Worm (Caenorhabditis elegans) whole organism, young adult: ENCODE data around the gene sqv-3.

Experiments
- B0261.1 ChIP-seq: sonication (generic microtip); optimal IDR thresholded peaks from 2 replicates; lab custom pipeline; 2016; ENCODE audit warnings: mild to moderate bottlenecking, missing genetic modification characterization, moderate library complexity, missing compliant biosample characterization
- B0336.3 ChIP-seq: fragments of 200-800 bp; sonication (Bioruptor generic); IDR thresholded peaks from 2 replicates; pipeline ENCODE4 v1.3.6; 2022; ENCODE audit warnings: missing genetic modification characterization, missing compliant biosample characterization
- C06A6.2 ChIP-seq: fragments of 200-800 bp; sonication (Bioruptor generic); conservative IDR thresholded peaks from 2 replicates; pipeline ENCODE4 v1.3.6; 2022; ENCODE audit warnings: missing genetic modification characterization, missing compliant biosample characterization
- F23B12.7 ChIP-seq: sonication (generic microtip); optimal IDR thresholded peaks from 2 replicates; lab custom pipeline; 2017; ENCODE audit warnings: missing genetic modification characterization, mild to moderate bottlenecking, missing compliant biosample characterization, antibody characterized with exemption, moderate library complexity; ENCODE audit not compliant: insufficient read depth
- F33H1.4 ChIP-seq: fragments of 200-800 bp; sonication (Bioruptor generic); IDR thresholded peaks from 2 replicates; pipeline ENCODE4 v1.3.6; 2022; ENCODE audit warnings: missing genetic modification reagents, missing genetic modification characterization, missing compliant biosample characterization
- F39B2.1 ChIP-seq: fragments of 200-800 bp; sonication (Bioruptor generic); IDR thresholded peaks from 2 replicates; pipeline ENCODE4 v1.3.6; 2022; ENCODE audit warnings: missing genetic modification reagents, missing genetic modification characterization, missing compliant biosample characterization
- F55B11.4 ChIP-seq: sonication (generic microtip); optimal IDR thresholded peaks from 2 replicates; lab custom pipeline; 2016; ENCODE audit warnings: missing compliant biosample characterization, missing genetic modification characterization, borderline replicate concordance; ENCODE audit not compliant: insufficient read depth
- F57C9.4 ChIP-seq: sonication (generic microtip); optimal IDR thresholded peaks from 2 replicates; lab custom pipeline; 2017; ENCODE audit warnings: mild to moderate bottlenecking, missing genetic modification characterization, missing compliant biosample characterization
- K11D2.4 ChIP-seq: fragments of 200-800 bp; sonication (Bioruptor generic); IDR thresholded peaks from 2 replicates; pipeline ENCODE4 v1.3.6; 2022; ENCODE audit warnings: missing genetic modification reagents, missing genetic modification characterization, missing compliant biosample characterization
- T07F8.4 ChIP-seq: sonication (generic microtip); optimal IDR thresholded peaks from 2 replicates; lab custom pipeline; 2016; ENCODE audit warnings: mild to moderate bottlenecking, missing genetic modification characterization, moderate library complexity, missing compliant biosample characterization
- T26A5.8 ChIP-seq: sonication (generic microtip); optimal IDR thresholded peaks from 2 replicates; lab custom pipeline; 2016; ENCODE audit warnings: missing genetic modification characterization, missing compliant biosample characterization
- Y67H2A.10 ChIP-seq: fragments of 200-800 bp; sonication (Bioruptor generic); conservative IDR thresholded peaks from 2 replicates; pipeline ENCODE4 v1.3.6; 2022; ENCODE audit warnings: missing genetic modification reagents, missing genetic modification characterization, missing compliant biosample characterization
- Y79H2A.3 ChIP-seq: fragments of 200-800 bp; sonication (Bioruptor generic); conservative IDR thresholded peaks from 2 replicates; pipeline ENCODE4 v1.3.6; 2022; ENCODE audit warnings: missing genetic modification reagents, missing genetic modification characterization, missing compliant biosample characterization
- aptf-3 ChIP-seq: fragments of 200-800 bp; sonication (Bioruptor generic); IDR thresholded peaks from 2 replicates; pipeline ENCODE4 v1.3.6; 2022; ENCODE audit warnings: missing genetic modification characterization, missing compliant biosample characterization
- attf-3 ChIP-seq: fragments of 200-800 bp; sonication (Bioruptor generic); conservative IDR thresholded peaks from 2 replicates; pipeline ENCODE4 v1.3.6; 2022; ENCODE audit warnings: missing genetic modification reagents, missing genetic modification characterization, missing compliant biosample characterization
- bed-1 ChIP-seq: fragments of 200-800 bp; sonication (Bioruptor generic); IDR thresholded peaks from 2 replicates; pipeline ENCODE4 v1.3.6; 2022; ENCODE audit warnings: missing genetic modification reagents, missing genetic modification characterization, missing compliant biosample characterization
- bed-2 ChIP-seq: fragments of 200-800 bp; sonication (Bioruptor generic); IDR thresholded peaks from 2 replicates; pipeline ENCODE4 v1.3.6; 2022; ENCODE audit warnings: missing genetic modification reagents, missing genetic modification characterization, missing compliant biosample characterization
- ceh-91 ChIP-seq: fragments of 200-800 bp; sonication (Bioruptor generic); IDR thresholded peaks from 2 replicates; pipeline ENCODE4 v1.3.6; 2022; ENCODE audit warnings: missing genetic modification reagents, missing genetic modification characterization, missing compliant biosample characterization
- ets-4 ChIP-seq: fragments of 200-800 bp; sonication (Bioruptor generic); optimal IDR thresholded peaks from 2 replicates; lab custom pipeline; 2018; ENCODE audit warnings: mild to moderate bottlenecking, missing genetic modification characterization, missing compliant biosample characterization
- fkh-3 ChIP-seq: sonication (generic microtip); optimal IDR thresholded peaks from 2 replicates; lab custom pipeline; 2016; ENCODE audit warnings: mild to moderate bottlenecking, missing genetic modification characterization, missing compliant biosample characterization
- him-1 ChIP-seq: sonication (generic microtip); optimal IDR thresholded peaks from 2 replicates; lab custom pipeline; 2016; ENCODE audit warnings: missing genotype, missing genetic modification reagents, missing genetic modification characterization, missing compliant biosample characterization
- hmg-1.2 ChIP-seq: fragments of 200-800 bp; sonication (Bioruptor generic); IDR thresholded peaks from 2 replicates; pipeline ENCODE4 v1.3.6; 2022; ENCODE audit warnings: missing genetic modification reagents, missing genetic modification characterization, missing compliant biosample characterization
- lin-35 ChIP-seq, 3 experiments: fragments of 150-350 bp in 2 of 3; sonication (generic microtip) in 1 of 3; optimal IDR thresholded peaks; 2 replicates each; lab custom pipeline; 2014 to 2018; ENCODE audit warnings: missing biosample characterization in 3 of 3, missing genetic modification characterization in 3 of 3, missing genetic modification reagents in 3 of 3
- madf-10 ChIP-seq: sonication (generic microtip); optimal IDR thresholded peaks from 2 replicates; lab custom pipeline; 2016; ENCODE audit warnings: mild to moderate bottlenecking, missing genetic modification characterization, missing compliant biosample characterization
- madf-3 ChIP-seq: fragments of 200-800 bp; sonication (Bioruptor generic); IDR thresholded peaks from 2 replicates; pipeline ENCODE4 v1.3.6; 2022; ENCODE audit warnings: missing genetic modification reagents, missing genetic modification characterization, missing compliant biosample characterization
- mcd-1 ChIP-seq: fragments of 200-800 bp; sonication (Bioruptor generic); IDR thresholded peaks from 2 replicates; pipeline ENCODE4 v1.3.6; 2022; ENCODE audit warnings: missing genetic modification reagents, missing genetic modification characterization, missing compliant biosample characterization
- mxl-1 ChIP-seq: sonication (generic microtip); optimal IDR thresholded peaks from 2 replicates; lab custom pipeline; 2016; ENCODE audit warnings: missing genetic modification characterization, missing compliant biosample characterization
- nhr-179 ChIP-seq: sonication (generic microtip); optimal IDR thresholded peaks from 2 replicates; lab custom pipeline; 2016; ENCODE audit warnings: mild to moderate bottlenecking, missing genetic modification characterization, missing compliant biosample characterization
- nhr-80 ChIP-seq: sonication (generic microtip); optimal IDR thresholded peaks from 2 replicates; lab custom pipeline; 2016; ENCODE audit warnings: missing genetic modification characterization, missing compliant biosample characterization
- nhr-90 ChIP-seq: sonication (generic microtip); optimal IDR thresholded peaks from 2 replicates; lab custom pipeline; 2016; ENCODE audit warnings: missing genotype, mild to moderate bottlenecking, missing genetic modification characterization, missing compliant biosample characterization
- pbrm-1 ChIP-seq: fragments of 200-800 bp; sonication (Bioruptor generic); IDR thresholded peaks from 2 replicates; pipeline ENCODE4 v1.3.6; 2022; ENCODE audit warnings: missing genetic modification reagents, missing genetic modification characterization, missing compliant biosample characterization
- pha-4 ChIP-seq: fragments of 150-350 bp; sonication (generic microtip); optimal IDR thresholded peaks from 2 replicates; lab custom pipeline; 2014; ENCODE audit warnings: missing biosample characterization, missing genetic modification reagents, missing genetic modification characterization
- rcor-1 ChIP-seq: fragments of 200-800 bp; sonication (Bioruptor generic); IDR thresholded peaks from 2 replicates; pipeline ENCODE4 v1.3.6; 2022; ENCODE audit warnings: missing genetic modification reagents, missing genetic modification characterization, missing compliant biosample characterization
- repo-1 ChIP-seq: sonication (generic microtip); optimal IDR thresholded peaks from 2 replicates; lab custom pipeline; 2017; ENCODE audit warnings: mild to moderate bottlenecking, missing genetic modification characterization, missing compliant biosample characterization
- rpc-1 ChIP-seq, 2 experiments: fragments of 150-350 bp in 1 of 2; sonication (generic microtip) in 1 of 2; optimal IDR thresholded peaks; 2 replicates each; lab custom pipeline; 2014 to 2018; ENCODE audit warnings: missing biosample characterization in 1 of 2, missing genetic modification characterization in 1 of 2, missing genetic modification reagents in 1 of 2, missing genotype in 1 of 2
- sea-2 ChIP-seq: fragments of 200-800 bp; sonication (Bioruptor generic); IDR thresholded peaks from 2 replicates; pipeline ENCODE4 v1.3.6; 2022; ENCODE audit warnings: missing genetic modification characterization, missing compliant biosample characterization
- somi-1 ChIP-seq: fragments of 200-800 bp; sonication (Bioruptor generic); optimal IDR thresholded peaks from 2 replicates; lab custom pipeline; 2018; ENCODE audit warnings: mild to moderate bottlenecking, missing genetic modification characterization, missing compliant biosample characterization
- tbx-9 ChIP-seq: sonication (generic microtip); optimal IDR thresholded peaks from 2 replicates; lab custom pipeline; 2016; ENCODE audit warnings: borderline replicate concordance, missing genetic modification characterization, inconsistent platforms, missing compliant biosample characterization
- zfh-2 ChIP-seq: fragments of 200-800 bp; sonication (Bioruptor generic); conservative IDR thresholded peaks from 2 replicates; pipeline ENCODE4 v1.3.6; 2022; ENCODE audit warnings: missing genetic modification reagents, missing genetic modification characterization, missing compliant biosample characterization
- zim-3 ChIP-seq: sonication (generic microtip); optimal IDR thresholded peaks from 2 replicates; lab custom pipeline; 2017; ENCODE audit warnings: mild to moderate bottlenecking, missing genetic modification characterization, moderate library complexity, missing compliant biosample characterization
- ztf-18 ChIP-seq: sonication (generic microtip); optimal IDR thresholded peaks from 2 replicates; lab custom pipeline; 2016; ENCODE audit warnings: missing genotype, mild to moderate bottlenecking, missing genetic modification characterization, missing compliant biosample characterization
- ztf-22 ChIP-seq: fragments of 200-800 bp; sonication (Bioruptor generic); optimal IDR thresholded peaks from 2 replicates; lab custom pipeline; 2018; ENCODE audit warnings: mild to moderate bottlenecking, missing genetic modification characterization, moderate library complexity, missing compliant biosample characterization
- ztf-25 ChIP-seq: fragments of 200-800 bp; sonication (Bioruptor generic); IDR thresholded peaks from 2 replicates; pipeline ENCODE4 v1.3.6; 2022; ENCODE audit warnings: missing genetic modification reagents, missing genetic modification characterization, missing compliant biosample characterization
- ztf-26 ChIP-seq: sonication (generic microtip); optimal IDR thresholded peaks from 2 replicates; lab custom pipeline; 2017; ENCODE audit warnings: missing genetic modification characterization, missing compliant biosample characterization
- ztf-6 ChIP-seq: fragments of 200-800 bp; sonication (Bioruptor generic); IDR thresholded peaks from 2 replicates; pipeline ENCODE4 v1.3.6; 2022; ENCODE audit warnings: missing genetic modification reagents, missing genetic modification characterization, missing compliant biosample characterization

The sqv-3 gene

DNA sequence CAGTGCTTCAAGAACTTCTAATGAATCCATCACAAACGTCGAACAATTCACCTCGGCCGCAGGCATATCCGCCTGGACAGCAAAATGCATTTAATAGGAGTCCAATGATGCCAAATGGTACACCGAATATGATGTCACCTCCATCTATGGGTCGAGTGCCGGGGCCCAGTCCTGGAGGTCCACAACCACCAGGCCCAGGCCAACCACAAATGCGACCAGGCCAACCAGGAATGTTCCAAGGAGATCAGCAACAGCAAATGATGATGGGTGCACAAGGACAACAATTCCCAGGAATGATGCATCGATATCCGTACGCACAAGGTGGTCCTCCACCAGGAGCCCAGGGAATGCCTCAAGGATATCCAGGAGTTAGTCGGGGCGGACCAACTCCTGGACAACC is 13.1 kb downstream of the sqv-3 start:
- TF ChIP-seq B0261.1 (tag; lab: Kevin White, UChicago) (no peak), zfh-2 (peak; percentile 35; the same call in 1 of the 2 replicates), K11D2.4 (GFP tag; lab: Robert Waterston, UW) (0 out of 2 replicates have a peak, but pooled peaks have one; percentile 30)

DNA sequence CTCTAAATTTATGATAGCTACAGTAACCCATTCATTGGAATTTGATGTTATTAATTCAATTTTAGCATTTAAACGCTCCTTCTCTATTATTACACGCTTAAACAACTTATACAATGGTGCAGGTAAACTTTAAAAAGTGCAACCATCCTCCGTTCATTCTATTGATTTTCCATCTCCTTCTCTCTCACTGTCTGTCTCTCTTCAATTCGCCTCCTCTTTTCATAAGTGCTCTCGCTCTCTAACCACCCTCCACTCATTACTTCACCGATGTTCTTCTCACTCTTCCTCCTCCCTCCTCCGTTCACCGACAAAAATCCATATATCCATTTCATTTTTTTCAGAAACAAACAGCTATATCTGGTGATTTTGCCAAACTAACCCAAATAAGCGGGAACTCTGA is 14.0 kb downstream of the sqv-3 start, which contains the start of gene cbp-1:
Gene cbp-1 (plus strand): TSS at position 335 of the 400 bp plus-strand sequence.
- no peak for TF ChIP-seq attf-3 (GFP tag; lab: Robert Waterston, UW)
- no peak for TF ChIP-seq F55B11.4 (tag; lab: Kevin White, UChicago)
- TF ChIP-seq madf-3, result 0 out of 2 replicates have a peak, but pooled peaks have one; percentile 58
- TF ChIP-seq hmg-1.2 (GFP tag; lab: Robert Waterston, UW), result peak; percentile 90
- TF ChIP-seq repo-1 (tag; lab: Kevin White, UChicago), result no peak
- TF ChIP-seq mcd-1, result 0 out of 2 replicates have a peak, but pooled peaks have one; percentile 5
- TF ChIP-seq B0336.3 (GFP tag; lab: Robert Waterston, UW), result no peak
- 0 out of 2 replicates have a peak, but pooled peaks have one; percentile 11 for TF ChIP-seq pbrm-1 (GFP tag; lab: Robert Waterston, UW)

DNA sequence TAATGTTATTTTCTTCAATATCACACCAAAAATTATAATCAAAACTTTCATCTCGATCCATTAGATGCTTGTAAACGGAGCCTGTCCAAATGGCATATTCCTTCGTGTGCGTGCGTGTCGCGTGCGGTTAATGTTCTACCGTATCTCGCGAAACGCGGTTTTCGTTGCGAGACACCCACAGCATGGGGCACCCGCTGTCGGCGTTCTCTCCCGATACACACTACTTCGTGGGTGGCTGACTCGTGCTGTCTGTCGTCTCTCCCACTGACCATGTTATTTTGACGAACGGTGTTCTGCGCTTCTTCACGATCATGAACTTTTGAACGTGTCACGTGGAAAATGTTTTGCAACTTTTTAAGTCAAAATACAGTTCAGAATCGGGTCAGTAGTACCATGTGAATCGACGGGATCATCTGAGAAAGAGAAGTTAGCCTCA is 14.7 kb downstream of the sqv-3 start:
- TF ChIP-seq nhr-90, result peak; percentile 94
- TF ChIP-seq F23B12.7 (tag; lab: Kevin White, UChicago), result no peak
- peak; percentile 98 for TF ChIP-seq ets-4
- TF ChIP-seq repo-1 (tag; lab: Kevin White, UChicago), result peak; percentile 98
- TF ChIP-seq C06A6.2 (GFP tag; lab: Robert Waterston, UW), result peak; percentile 97
- no peak; the same call in 1 of the 2 replicates for TF ChIP-seq Y79H2A.3 (GFP tag; lab: Robert Waterston, UW)
- peak; percentile 94 for TF ChIP-seq sea-2
- TF ChIP-seq tbx-9, result no peak
- TF ChIP-seq ztf-22 (GFP tag; lab: Kevin White, UChicago), result peak; percentile 97
- TF ChIP-seq rcor-1 (GFP tag; lab: Robert Waterston, UW), result peak; percentile 92
- TF ChIP-seq ztf-6, result peak; percentile 77; the same call in 1 of the 2 replicates
- TF ChIP-seq mxl-1, result no peak
- no peak for TF ChIP-seq him-1
- TF ChIP-seq nhr-179 (tag; lab: Kevin White, UChicago), result no peak
- TF ChIP-seq ceh-91 (GFP tag; lab: Robert Waterston, UW), result no peak
- TF ChIP-seq fkh-3, result peak; percentile 61
- TF ChIP-seq madf-10 (tag; lab: Kevin White, UChicago), result peak; percentile 94
- TF ChIP-seq zim-3 (tag; lab: Kevin White, UChicago), result peak; percentile 94
- TF ChIP-seq somi-1, result peak; percentile 99
- TF ChIP-seq aptf-3, result no peak
- TF ChIP-seq T26A5.8 (tag; lab: Kevin White, UChicago), result no peak
- peak; percentile 95 for TF ChIP-seq pha-4
- TF ChIP-seq bed-1, result peak; percentile 97
- TF ChIP-seq B0336.3 (GFP tag; lab: Robert Waterston, UW), result peak; percentile 99
- peak; percentile 19 for TF ChIP-seq rpc-1 (optimal IDR thresholded peaks at IDR 0.05; lab: Kevin White, UChicago)
- TF ChIP-seq rpc-1 (tag; optimal IDR thresholded peaks at IDR 0.05; lab: Kevin White, UChicago), result no peak
- peak; percentile 82 for TF ChIP-seq ztf-18 (tag; lab: Kevin White, UChicago)
- TF ChIP-seq bed-2 (GFP tag; lab: Robert Waterston, UW), result no peak
- peak; percentile 98 for TF ChIP-seq ztf-26 (tag; lab: Kevin White, UChicago)
- peak; percentile 79; the same call in 1 of the 2 replicates for TF ChIP-seq ztf-25 (GFP tag; lab: Robert Waterston, UW)
- peak; percentile 95 for TF ChIP-seq F57C9.4 (tag; lab: Kevin White, UChicago)
- peak; percentile 99 for TF ChIP-seq zfh-2
- peak; percentile 97 for TF ChIP-seq nhr-80 (tag; lab: Kevin White, UChicago)
- TF ChIP-seq F39B2.1 (GFP tag; lab: Robert Waterston, UW), result peak; percentile 77
- TF ChIP-seq Y67H2A.10 (GFP tag; lab: Robert Waterston, UW), result peak; percentile 99
- peak in 2 of 3 experiments; percentile 44 to 94 for TF ChIP-seq lin-35 (GFP tag; optimal IDR thresholded peaks at IDR 0.05; lab: Kevin White, UChicago)
- TF ChIP-seq T07F8.4 (tag; lab: Kevin White, UChicago), result peak; percentile 57
- peak; percentile 91 for TF ChIP-seq F33H1.4 (GFP tag; lab: Robert Waterston, UW)
